Worm (Caenorhabditis elegans) whole organism, L4 larva: ENCODE results near the gene tlk-1.
A peak's percentile ranks its signal among the peaks of the same experiment; 100 is the strongest.

Experiments
- F37D6.2 ChIP-seq: sonication (generic microtip); optimal IDR thresholded peaks from 2 replicates; lab custom pipeline; 2016; ENCODE audit warnings: mild to moderate bottlenecking, missing genetic modification characterization, missing compliant biosample characterization
- ZK337.2 ChIP-seq: fragments of 200-800 bp; sonication (Bioruptor generic); IDR thresholded peaks from 2 replicates; pipeline ENCODE4 v1.3.6; 2022; ENCODE audit warnings: missing genetic modification reagents, missing genetic modification characterization, missing compliant biosample characterization
- aha-1 ChIP-seq: fragments of 150-350 bp; peaks from one replicate; lab custom pipeline; 2014; ENCODE audit warnings: missing biosample characterization, missing genetic modification characterization
- ceh-44 ChIP-seq: fragments of 200-800 bp; sonication (Bioruptor generic); IDR thresholded peaks from 2 replicates; pipeline ENCODE4 v1.3.6; 2022; ENCODE audit warnings: missing genetic modification reagents, missing genetic modification characterization, missing compliant biosample characterization
- daf-16 ChIP-seq, 3 experiments: sonication (generic microtip); optimal IDR thresholded peaks; 2 replicates each; lab custom pipeline; 2016 to 2017; ENCODE audit warnings: missing genetic modification characterization in 3 of 3, missing genetic modification reagents in 3 of 3, mild to moderate bottlenecking in 2 of 3, missing compliant biosample characterization in 2 of 3, missing biosample characterization in 1 of 3, moderate library complexity in 1 of 3
- dmd-8 ChIP-seq: fragments of 200-800 bp; sonication (Bioruptor generic); IDR thresholded peaks from 2 replicates; pipeline ENCODE4 v1.3.6; 2022; ENCODE audit warnings: missing genetic modification characterization, missing compliant biosample characterization
- dve-1 ChIP-seq: sonication (generic microtip); optimal IDR thresholded peaks from 2 replicates; lab custom pipeline; 2017; ENCODE audit warnings: antibody characterized with exemption, mild to moderate bottlenecking, missing genetic modification characterization, missing compliant biosample characterization; ENCODE audit not compliant: insufficient read depth
- egl-43 ChIP-seq: fragments of 200-800 bp; sonication (Bioruptor generic); IDR thresholded peaks from 2 replicates; pipeline ENCODE4 v1.3.6; 2022; ENCODE audit warnings: missing genetic modification reagents, missing genetic modification characterization, missing compliant biosample characterization
- hlh-30 ChIP-seq: sonication (generic microtip); optimal IDR thresholded peaks from 2 replicates; lab custom pipeline; 2017; ENCODE audit warnings: antibody characterized with exemption, mild to moderate bottlenecking, missing genetic modification characterization, missing compliant biosample characterization; ENCODE audit not compliant: insufficient read depth
- lin-15B ChIP-seq: fragments of 150-350 bp; sonication (generic microtip); optimal IDR thresholded peaks from 3 replicates; lab custom pipeline; 2014; ENCODE audit warnings: missing biosample characterization, missing genetic modification characterization
- lin-39 ChIP-seq: fragments of 150-350 bp; optimal IDR thresholded peaks from 2 replicates; lab custom pipeline; 2014; ENCODE audit warnings: missing biosample characterization, missing genetic modification reagents, missing genetic modification characterization
- lsy-2 ChIP-seq, 2 experiments: fragments of 150-350 bp in 1 of 2; sonication (generic microtip) in 1 of 2; optimal IDR thresholded peaks; 2 replicates each; lab custom pipeline; 2014 to 2017; ENCODE audit warnings: missing biosample characterization in 2 of 2, missing genetic modification characterization in 2 of 2
- mdt-29 ChIP-seq: fragments of 200-800 bp; sonication (Bioruptor generic); IDR thresholded peaks from 2 replicates; pipeline ENCODE4 v1.3.6; 2022; ENCODE audit warnings: missing genetic modification reagents, missing genetic modification characterization, missing compliant biosample characterization
- mes-2 ChIP-seq: sonication (generic microtip); optimal IDR thresholded peaks from 2 replicates; lab custom pipeline; 2016; ENCODE audit warnings: missing genotype, mild to moderate bottlenecking, missing genetic modification characterization, missing compliant biosample characterization; ENCODE audit not compliant: poor library complexity, severe bottlenecking
- nhr-25 ChIP-seq: sonication (generic microtip); optimal IDR thresholded peaks from 2 replicates; lab custom pipeline; 2017; ENCODE audit warnings: missing genetic modification characterization, mild to moderate bottlenecking, missing compliant biosample characterization, antibody characterized with exemption, moderate library complexity, borderline replicate concordance; ENCODE audit not compliant: insufficient read depth
- nhr-28 ChIP-seq: fragments of 150-350 bp; optimal IDR thresholded peaks from 2 replicates; lab custom pipeline; 2014; ENCODE audit warnings: missing biosample characterization, missing genetic modification characterization
- nhr-42 ChIP-seq: fragments of 200-800 bp; sonication (Bioruptor generic); IDR thresholded peaks from 2 replicates; pipeline ENCODE4 v1.3.6; 2022; ENCODE audit warnings: missing genetic modification characterization, missing compliant biosample characterization
- nhr-48 ChIP-seq: sonication (generic microtip); optimal IDR thresholded peaks from 2 replicates; lab custom pipeline; 2016; ENCODE audit warnings: mild to moderate bottlenecking, missing genetic modification characterization, missing compliant biosample characterization
- pha-4 ChIP-seq, 2 experiments: fragments of 150-350 bp in 1 of 2; fragments of 200-800 bp in 1 of 2; sonication (Bioruptor generic) in 1 of 2; IDR thresholded peaks in 1 of 2; optimal IDR thresholded peaks in 1 of 2; 2 replicates each; pipeline versions ENCODE4 v1.3.6 to Lab custom; 2014 to 2022; ENCODE audit warnings: missing genetic modification characterization in 2 of 2, missing genetic modification reagents in 2 of 2, missing biosample characterization in 1 of 2, missing compliant biosample characterization in 1 of 2
- rbr-2 ChIP-seq: sonication (generic microtip); optimal IDR thresholded peaks from 2 replicates; lab custom pipeline; 2016; ENCODE audit warnings: missing genotype, missing genetic modification characterization, missing compliant biosample characterization
- sdz-12 ChIP-seq: fragments of 200-800 bp; sonication (Bioruptor generic); optimal IDR thresholded peaks from 2 replicates; lab custom pipeline; 2018; ENCODE audit warnings: mild to moderate bottlenecking, missing genetic modification characterization, missing compliant biosample characterization
- set-16 ChIP-seq: fragments of 200-800 bp; sonication (Bioruptor generic); IDR thresholded peaks from 2 replicates; pipeline ENCODE4 v1.3.6; 2022; ENCODE audit warnings: missing genetic modification reagents, missing genetic modification characterization, missing compliant biosample characterization
- spr-1 ChIP-seq: sonication (generic microtip); optimal IDR thresholded peaks from 2 replicates; lab custom pipeline; 2016; ENCODE audit warnings: mild to moderate bottlenecking, missing genetic modification characterization, missing compliant biosample characterization
- tag-97 ChIP-seq: fragments of 200-800 bp; sonication (Bioruptor generic); IDR thresholded peaks from 2 replicates; pipeline ENCODE4 v1.3.6; 2022; ENCODE audit warnings: missing genetic modification characterization, missing compliant biosample characterization
- unc-62 ChIP-seq, 3 experiments: fragments of 150-350 bp in 1 of 3; sonication (generic microtip); optimal IDR thresholded peaks in 2 of 3; peaks in 1 of 3; 1 replicate in 1 of 3; 2 replicates in 2 of 3; lab custom pipeline; 2014 to 2017; ENCODE audit warnings: missing biosample characterization in 3 of 3, missing genetic modification characterization in 3 of 3, missing genetic modification reagents in 3 of 3, missing genotype in 1 of 3
- zfp-3 ChIP-seq: fragments of 200-800 bp; sonication (Bioruptor generic); conservative IDR thresholded peaks from 2 replicates; pipeline ENCODE4 v1.3.6; 2022; ENCODE audit warnings: missing genetic modification reagents, missing genetic modification characterization, missing compliant biosample characterization
- zip-2 ChIP-seq: fragments of 150-350 bp; optimal IDR thresholded peaks from 2 replicates; lab custom pipeline; 2014; ENCODE audit warnings: missing biosample characterization, missing genetic modification characterization

Gene tlk-1

DNA sequence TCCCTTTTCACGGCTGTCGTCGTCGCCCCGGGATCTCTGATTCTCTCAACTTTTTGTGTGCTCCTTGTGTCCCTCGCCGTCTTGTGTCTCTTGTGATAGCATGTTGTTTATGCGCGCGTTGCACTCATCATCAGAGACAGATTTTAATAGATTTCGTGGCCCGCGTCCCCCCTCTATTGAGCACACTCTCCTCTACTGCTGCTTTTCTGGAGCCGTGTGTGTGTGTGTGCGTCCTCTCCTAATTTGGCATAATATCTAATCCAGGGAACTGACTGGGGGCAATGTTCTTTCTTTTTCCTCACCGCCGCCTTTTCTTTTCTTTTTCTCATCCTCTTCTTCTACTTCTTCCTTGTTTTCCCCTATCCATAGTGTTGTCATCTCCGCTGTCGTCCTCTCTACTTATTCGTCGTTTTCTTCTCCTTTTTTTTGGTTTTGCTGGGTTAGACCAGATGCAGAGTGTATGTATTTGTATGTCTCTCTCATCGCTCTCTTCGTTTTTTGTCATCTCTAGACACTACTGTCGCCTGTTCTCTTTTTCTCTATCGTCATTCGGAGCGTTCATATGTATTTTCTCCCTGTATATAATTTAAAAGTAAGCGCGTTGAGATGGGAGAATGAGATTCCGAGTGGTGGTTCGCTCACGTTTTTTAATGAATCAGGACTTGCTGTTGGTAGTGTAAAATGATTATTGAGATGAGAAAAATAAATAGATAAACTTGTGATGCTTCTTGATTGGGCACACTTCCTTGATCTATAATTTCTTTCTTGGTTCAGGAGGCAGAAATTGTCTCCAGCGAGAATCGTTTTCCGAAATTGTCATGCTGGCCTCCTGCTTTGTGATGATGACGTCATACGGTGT, 4.3 kb downstream of the tlk-1 start (continued):
- TF ChIP-seq daf-16 (GFP tag; optimal IDR thresholded peaks at IDR 0.05; lab: Kevin White, UChicago) (no peak), daf-16 (tag; optimal IDR thresholded peaks at IDR 0.05; lab: Kevin White, UChicago) (peak; percentile 11), spr-1 (peak; percentile 18), sdz-12 (no peak), lsy-2 (tag; optimal IDR thresholded peaks at IDR 0.05; lab: Kevin White, UChicago) (peak in 1 of 2 experiments; percentile 11), zip-2 (tag; lab: Kevin White, UChicago) (no peak), ZK337.2 (no peak), F37D6.2 (tag; lab: Kevin White, UChicago) (peak; percentile 13), ceh-44 (GFP tag; lab: Robert Waterston, UW) (no peak), rbr-2 (tag; lab: Kevin White, UChicago) (peak; percentile 73), set-16 (peak; percentile 26; the same call in 1 of the 2 replicates), tag-97 (GFP tag; lab: Robert Waterston, UW) (no peak), dve-1 (tag; lab: Kevin White, UChicago) (peak; percentile 55), pha-4 (GFP tag; IDR thresholded peaks at IDR 0.05; lab: Robert Waterston, UW) (no peak), pha-4 (tag; optimal IDR thresholded peaks at IDR 0.05; lab: Kevin White, UChicago) (no peak), dmd-8 (no peak), aha-1 (peak; percentile 74), lin-15B (tag; lab: Kevin White, UChicago) (no peak), nhr-42 (GFP tag; lab: Robert Waterston, UW) (no peak)

DNA sequence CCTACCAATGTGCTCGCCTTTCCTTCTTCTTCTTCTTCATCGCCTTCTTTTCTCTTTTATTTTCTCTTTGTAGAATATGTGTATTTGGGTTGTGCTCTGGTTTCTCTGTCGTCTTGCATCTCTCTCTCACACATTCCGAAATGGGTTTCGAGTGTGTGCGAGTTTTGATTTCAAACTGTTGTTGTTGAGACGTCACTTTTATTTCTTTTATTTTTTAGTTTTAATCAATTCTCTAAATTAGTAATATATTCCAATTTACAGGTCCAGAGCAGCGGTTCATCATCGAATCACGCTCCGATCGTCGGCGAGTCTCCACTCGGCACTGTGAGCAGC, 4.9 kb downstream of the tlk-1 start:
- peak; percentile 34 for TF ChIP-seq mes-2 (tag; lab: Kevin White, UChicago)
- peak in 1 of 2 experiments; percentile 62 for TF ChIP-seq unc-62 (GFP tag; optimal IDR thresholded peaks at IDR 0.05 in 1 of 2; lab: Kevin White, UChicago)
- TF ChIP-seq unc-62 (tag; optimal IDR thresholded peaks at IDR 0.05; lab: Kevin White, UChicago): no peak
- peak; percentile 14 for TF ChIP-seq hlh-30 (tag; lab: Kevin White, UChicago)
- TF ChIP-seq aha-1: no peak

DNA sequence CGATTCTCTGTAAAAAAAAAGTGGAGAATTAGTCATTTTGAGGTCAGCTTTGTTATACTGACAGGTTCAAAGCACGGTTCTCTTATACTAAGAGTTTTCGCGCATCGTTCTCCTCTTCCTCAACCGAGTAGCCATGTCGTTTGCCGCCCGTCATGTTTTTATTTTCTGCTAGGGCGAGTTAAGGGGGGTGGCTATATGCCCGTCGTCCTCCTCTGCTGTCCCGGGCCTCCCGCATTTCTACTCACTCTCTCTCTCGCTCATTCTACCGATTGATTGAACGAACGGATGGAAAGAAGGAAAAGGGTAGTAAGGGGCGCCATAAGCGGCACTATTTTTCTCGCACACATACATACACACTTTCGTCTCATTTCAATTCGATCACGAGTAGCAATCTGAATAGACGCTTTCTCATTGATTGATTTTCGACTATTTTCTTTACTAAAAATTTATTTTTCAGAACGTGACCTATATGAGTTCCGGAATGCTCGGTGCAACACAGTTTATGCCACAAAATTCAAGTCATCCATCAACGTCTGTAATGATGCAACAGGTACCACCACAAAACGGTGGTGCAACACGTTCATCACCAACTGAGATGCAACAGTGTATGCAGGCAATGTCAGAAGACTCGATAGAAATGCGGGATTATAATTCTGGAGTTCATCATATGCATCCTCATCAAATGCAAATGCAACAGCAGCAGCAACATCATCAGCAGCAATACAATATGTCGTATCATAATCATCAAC, 5.7 kb downstream of the tlk-1 start:
- no peak for TF ChIP-seq nhr-25 (tag; lab: Kevin White, UChicago)
- no peak for TF ChIP-seq ceh-44 (GFP tag; lab: Robert Waterston, UW)
- TF ChIP-seq unc-62 (GFP tag; optimal IDR thresholded peaks at IDR 0.05 in 1 of 2; lab: Kevin White, UChicago): peak in 1 of 2 experiments; percentile 75
- no peak for TF ChIP-seq unc-62 (tag; optimal IDR thresholded peaks at IDR 0.05; lab: Kevin White, UChicago)
- no peak for TF ChIP-seq zfp-3
- peak; percentile 75 for TF ChIP-seq aha-1

DNA sequence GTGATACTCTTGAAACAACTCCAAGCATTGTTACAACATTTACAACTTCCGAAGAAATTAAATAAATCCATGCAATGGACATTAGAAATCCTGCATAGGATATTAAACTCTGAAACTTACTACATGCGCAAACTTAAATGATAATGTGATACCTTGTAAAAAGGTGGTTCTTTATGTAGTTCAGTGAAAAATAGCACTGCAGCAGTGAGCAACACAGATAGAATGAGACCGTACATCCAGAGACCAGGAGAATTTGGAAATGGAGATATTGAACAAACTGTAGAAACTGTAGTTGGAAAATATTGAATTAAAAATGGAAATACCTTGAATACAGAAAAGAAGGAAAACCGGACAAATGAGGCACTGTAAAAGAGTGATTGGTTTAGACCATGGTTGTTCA, 11.5 kb downstream of the tlk-1 start:
- TF ChIP-seq aha-1 (peak; percentile 93), nhr-48 (tag; lab: Kevin White, UChicago) (no peak)

DNA sequence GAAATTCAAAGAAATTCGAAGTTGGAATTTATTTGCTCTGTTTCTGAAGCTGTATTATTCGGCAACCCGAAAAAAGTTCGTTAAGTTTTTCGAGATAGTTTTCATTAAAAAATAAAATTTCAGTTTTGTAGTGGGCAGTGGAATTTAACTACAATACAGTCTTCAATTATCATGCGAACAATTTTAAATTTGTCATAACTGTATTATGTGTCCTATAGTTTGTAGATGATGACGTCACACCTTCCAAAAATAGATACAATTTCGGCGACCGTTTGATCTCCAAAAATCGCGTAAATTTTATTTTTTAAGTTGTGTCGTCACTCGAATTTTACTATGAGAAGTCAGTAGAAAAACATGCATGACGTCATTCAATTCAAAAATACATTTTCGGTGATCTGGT, 13.5 kb downstream of the tlk-1 start:
- TF ChIP-seq dve-1 (tag; lab: Kevin White, UChicago): no peak
- TF ChIP-seq mdt-29: no peak
- peak; percentile 51 for TF ChIP-seq nhr-28
- peak; percentile 84 for TF ChIP-seq aha-1
- no peak for TF ChIP-seq egl-43 (GFP tag; lab: Robert Waterston, UW)
- TF ChIP-seq lin-39 (tag; lab: Kevin White, UChicago): no peak
